Fruit fly (Drosophila melanogaster): ENCODE measurements around the gene Oamb.

DNA sequence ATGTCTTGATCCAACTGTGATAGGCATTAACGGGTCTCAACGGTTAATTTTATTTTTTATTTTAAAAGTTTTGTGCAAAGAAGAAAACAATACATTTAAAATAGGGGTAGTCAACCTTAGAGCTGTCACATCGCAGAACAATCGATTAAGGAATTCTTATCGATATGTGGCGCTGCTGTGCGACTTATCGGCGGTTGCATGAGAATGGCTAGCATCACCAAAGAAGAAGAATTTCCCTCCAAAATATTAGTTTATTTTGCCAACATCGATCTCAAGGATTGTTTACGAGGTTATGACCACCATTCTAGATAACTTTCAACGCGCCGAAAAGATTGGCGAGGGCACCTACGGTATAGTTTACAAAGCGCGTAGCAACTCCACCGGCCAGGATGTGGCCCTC lies 21.0 kb upstream of the Oamb start, which contains the start of gene Cdk2:
- no peak for TF ChIP-seq usp (GFP tag; optimal IDR thresholded peaks at IDR 0.05)
- TF ChIP-seq rgr (GFP tag; optimal IDR thresholded peaks at IDR 0.05) = no peak
- TF ChIP-seq pan (optimal IDR thresholded peaks at IDR 0.05) = no peak

Data from whole organism, wandering third instar larva.